Worm (Caenorhabditis elegans) whole organism, late embryonic: Measurements from ENCODE around the gene ZC404.1.

Source experiments
- ahr-1 ChIP-seq: sonication (generic microtip); optimal IDR thresholded peaks from 2 replicates; lab custom pipeline; 2016; ENCODE audit warnings: missing genetic modification characterization, missing compliant biosample characterization
- ama-1 ChIP-seq: fragments of 150-350 bp; optimal IDR thresholded peaks from 2 replicates; lab custom pipeline; 2014
- ceh-45 ChIP-seq: fragments of 200-800 bp; sonication (Bioruptor generic); IDR thresholded peaks from 2 replicates; pipeline ENCODE4 v1.3.6; 2022; ENCODE audit warnings: missing genetic modification reagents, missing genetic modification characterization, missing compliant biosample characterization
- ceh-6 ChIP-seq: fragments of 200-800 bp; sonication (Bioruptor generic); optimal IDR thresholded peaks from 2 replicates; lab custom pipeline; 2018; ENCODE audit warnings: mild to moderate bottlenecking, missing genetic modification characterization, missing compliant biosample characterization
- elt-2 ChIP-seq: sonication (generic microtip); optimal IDR thresholded peaks from 2 replicates; lab custom pipeline; 2016; ENCODE audit warnings: missing genetic modification reagents, missing genetic modification characterization, missing compliant biosample characterization
- hlh-15 ChIP-seq: sonication (generic microtip); optimal IDR thresholded peaks from 2 replicates; lab custom pipeline; 2016; ENCODE audit warnings: missing genetic modification characterization, missing compliant biosample characterization
- mec-3 ChIP-seq: sonication (generic microtip); optimal IDR thresholded peaks from 2 replicates; lab custom pipeline; 2016; ENCODE audit warnings: borderline replicate concordance, missing genetic modification characterization, missing compliant biosample characterization
- pha-4 ChIP-seq: fragments of 150-350 bp; optimal IDR thresholded peaks from 2 replicates; lab custom pipeline; 2018; ENCODE audit warnings: missing biosample characterization, missing genetic modification reagents, missing genetic modification characterization
- ref-2 ChIP-seq: sonication (generic microtip); optimal IDR thresholded peaks from 2 replicates; lab custom pipeline; 2016; ENCODE audit warnings: missing genetic modification characterization, missing compliant biosample characterization
- ttx-3 ChIP-seq: sonication (generic microtip); optimal IDR thresholded peaks from 2 replicates; lab custom pipeline; 2016; ENCODE audit warnings: missing genetic modification reagents, missing genetic modification characterization, missing compliant biosample characterization
- unc-86 ChIP-seq: sonication (generic microtip); optimal IDR thresholded peaks from 2 replicates; lab custom pipeline; 2016; ENCODE audit warnings: missing genetic modification characterization, missing compliant biosample characterization

DNA sequence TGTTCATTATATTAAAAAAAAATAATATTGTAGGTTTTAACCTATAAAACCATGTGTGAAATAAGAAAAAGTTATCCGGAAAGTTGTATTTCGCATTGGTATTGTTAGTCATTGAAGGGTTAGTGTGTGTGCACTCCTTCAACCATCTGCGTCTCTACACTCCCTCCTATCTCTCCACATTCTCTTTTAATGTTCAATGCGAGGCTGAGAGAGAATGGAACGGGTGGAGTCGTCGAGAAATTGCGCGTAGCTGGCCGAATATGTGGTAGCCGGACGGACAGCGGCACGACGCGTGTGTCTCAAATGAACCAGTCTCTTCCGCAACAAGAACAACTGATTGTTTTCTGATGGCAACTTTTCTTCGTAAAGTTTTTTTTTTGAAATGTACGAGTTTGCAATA is 2.9 kb downstream of the ZC404.1 start:
- no peak for TF ChIP-seq ref-2
- TF ChIP-seq pha-4 (tag; lab: Kevin White, UChicago), result no peak
- no peak for TF ChIP-seq ceh-6 (GFP tag; lab: Kevin White, UChicago)
- TF ChIP-seq ttx-3 (tag; lab: Kevin White, UChicago), result no peak
- TF ChIP-seq mec-3 (tag; lab: Kevin White, UChicago), result no peak
- TF ChIP-seq hlh-15, result no peak
- no peak for TF ChIP-seq elt-2 (tag; lab: Kevin White, UChicago)
- no peak for TF ChIP-seq ahr-1 (tag; lab: Kevin White, UChicago)
- no peak for TF ChIP-seq unc-86 (tag; lab: Kevin White, UChicago)
- no peak for TF ChIP-seq ama-1 (lab: Kevin White, UChicago)
- TF ChIP-seq ceh-45 (GFP tag; lab: Robert Waterston, UW), result no peak
